Fruit fly (Drosophila melanogaster): ENCODE measurements around the gene CG5708.

CG5708 gene

dm6 chr2L:10249655-10250202 is 23.1 kb upstream of the CG5708 start (continued):
- TF ChIP-seq CG3281 (GFP tag; optimal IDR thresholded peaks at IDR 0.05): peak; percentile 45
- TF ChIP-seq CG4820 (GFP tag; optimal IDR thresholded peaks at IDR 0.05): no peak
- TF ChIP-seq Aef1 (GFP tag; IDR thresholded peaks at IDR 0.05): no peak
- TF ChIP-seq CG12236 (GFP tag; optimal IDR thresholded peaks at IDR 0.05): no peak
- no peak for TF ChIP-seq lbe (GFP tag; optimal IDR thresholded peaks at IDR 0.05)
- no peak for TF ChIP-seq danr (GFP tag; IDR thresholded peaks at IDR 0.05)
- no peak for TF ChIP-seq CG31224 (GFP tag; IDR thresholded peaks at IDR 0.05)
- TF ChIP-seq Side (GFP tag; optimal IDR thresholded peaks at IDR 0.05): peak; percentile 1
- no peak for TF ChIP-seq tll (GFP tag; optimal IDR thresholded peaks at IDR 0.05)
- peak in 1 of 2 experiments; percentile 55 for TF ChIP-seq insv (GFP tag; optimal IDR thresholded peaks at IDR 0.05)
- peak; percentile 80 for TF ChIP-seq CG13296 (GFP tag; optimal IDR thresholded peaks at IDR 0.05)
- TF ChIP-seq CG2202 (tag; optimal IDR thresholded peaks at IDR 0.05): peak; percentile 30
- no peak for TF ChIP-seq hb (GFP tag; IDR thresholded peaks at IDR 0.05; ENCODE audit: partially characterized antibody)
- peak; percentile 44 for TF ChIP-seq CG17912 (GFP tag; optimal IDR thresholded peaks at IDR 0.05)
- TF ChIP-seq D19A (tag; optimal IDR thresholded peaks at IDR 0.05): no peak
- TF ChIP-seq CG1603 (tag; optimal IDR thresholded peaks at IDR 0.05): peak; percentile 19
- no peak for TF ChIP-seq CG1832 (GFP tag; optimal IDR thresholded peaks at IDR 0.05)
- no peak for TF ChIP-seq MESR4 (GFP tag; optimal IDR thresholded peaks at IDR 0.05)
- no peak for TF ChIP-seq CG4617 (GFP tag; optimal IDR thresholded peaks at IDR 0.05; ENCODE audit: borderline replicate concordance)
- TF ChIP-seq Six4 (GFP tag; optimal IDR thresholded peaks at IDR 0.05): no peak
- peak; percentile 75 for TF ChIP-seq Sox100B (GFP tag; optimal IDR thresholded peaks at IDR 0.05)
- TF ChIP-seq CG3995 (GFP tag; optimal IDR thresholded peaks at IDR 0.05): no peak
- TF ChIP-seq CG14050 (GFP tag; IDR thresholded peaks at IDR 0.05): no peak
- TF ChIP-seq CG13775 (GFP tag; optimal IDR thresholded peaks at IDR 0.05): no peak
- 0 out of 4 replicates have a peak, but pooled peaks have one; percentile 24 for TF ChIP-seq Dll (GFP tag; IDR thresholded peaks at IDR 0.05; ENCODE audit: partially characterized antibody)
- no peak for TF ChIP-seq fd3F (GFP tag; optimal IDR thresholded peaks at IDR 0.05)
- TF ChIP-seq onecut (GFP tag; IDR thresholded peaks at IDR 0.05): peak; percentile 80
- peak; percentile 20 for TF ChIP-seq grn (GFP tag; optimal IDR thresholded peaks at IDR 0.05)
- TF ChIP-seq Opbp (GFP tag; IDR thresholded peaks at IDR 0.05; ENCODE audit: partially characterized antibody): no peak
- TF ChIP-seq Dad (GFP tag; optimal IDR thresholded peaks at IDR 0.05): no peak
- TF ChIP-seq sisA (GFP tag; IDR thresholded peaks at IDR 0.05): no peak
- peak; percentile 0 for TF ChIP-seq HmgZ (tag; optimal IDR thresholded peaks at IDR 0.05)
- no peak for TF ChIP-seq jigr1 (GFP tag; IDR thresholded peaks at IDR 0.05)
- no peak for TF ChIP-seq maf-S (GFP tag; optimal IDR thresholded peaks at IDR 0.05)
- no peak for TF ChIP-seq CG6272 (GFP tag; IDR thresholded peaks at IDR 0.05)
- TF ChIP-seq crc (GFP tag; optimal IDR thresholded peaks at IDR 0.05): no peak
- no peak for TF ChIP-seq eyg (GFP tag; optimal IDR thresholded peaks at IDR 0.05)
- no peak for TF ChIP-seq tgo (GFP tag; IDR thresholded peaks at IDR 0.05)
- no peak for TF ChIP-seq da (GFP tag; optimal IDR thresholded peaks at IDR 0.05)
- TF ChIP-seq C15 (GFP tag; IDR thresholded peaks at IDR 0.05): no peak
- TF ChIP-seq CG17186 (GFP tag; optimal IDR thresholded peaks at IDR 0.05): no peak
- no peak for TF ChIP-seq NfI (GFP tag; optimal IDR thresholded peaks at IDR 0.05)
- no peak for TF ChIP-seq CG32772 (GFP tag; IDR thresholded peaks at IDR 0.05)
- TF ChIP-seq CG4404 (GFP tag; IDR thresholded peaks at IDR 0.05): no peak
- TF ChIP-seq CG15696 (tag; optimal IDR thresholded peaks at IDR 0.05): peak; percentile 83
- no peak for TF ChIP-seq CG10147 (GFP tag; optimal IDR thresholded peaks at IDR 0.05)
- TF ChIP-seq pb (GFP tag; optimal IDR thresholded peaks at IDR 0.05): no peak
- TF ChIP-seq CG3163 (GFP tag; optimal IDR thresholded peaks at IDR 0.05): peak; percentile 11
- no peak for TF ChIP-seq CG2889 (GFP tag; IDR thresholded peaks at IDR 0.05)
- peak in 1 of 3 experiments; percentile 51 for TF ChIP-seq lola (GFP tag; optimal IDR thresholded peaks at IDR 0.05)
- TF ChIP-seq inv (GFP tag; IDR thresholded peaks at IDR 0.05; ENCODE audit: partially characterized antibody): no peak

All from whole organism, embryonic.